Worm (Caenorhabditis elegans) whole organism, L3 larva: ENCODE data around the gene mdt-21.

Experiments
- elt-1 ChIP-seq: fragments of 150-350 bp; optimal IDR thresholded peaks from 2 replicates; lab custom pipeline; 2014; ENCODE audit warnings: missing biosample characterization, missing genetic modification characterization
- mdl-1 ChIP-seq: fragments of 150-350 bp; optimal IDR thresholded peaks from 2 replicates; lab custom pipeline; 2014; ENCODE audit warnings: missing biosample characterization, missing genetic modification characterization
- pha-4 ChIP-seq: fragments of 150-350 bp; optimal IDR thresholded peaks from 2 replicates; lab custom pipeline; 2014; ENCODE audit warnings: missing biosample characterization, missing genetic modification reagents, missing genetic modification characterization
- tbx-2 ChIP-seq: sonication (generic microtip); optimal IDR thresholded peaks from 2 replicates; lab custom pipeline; 2016; ENCODE audit warnings: mild to moderate bottlenecking, missing genetic modification characterization, missing compliant biosample characterization
- unc-62 ChIP-seq: fragments of 150-350 bp; sonication (generic microtip); optimal IDR thresholded peaks from 4 replicates; lab custom pipeline; 2014; ENCODE audit warnings: missing biosample characterization, missing genetic modification reagents, missing genetic modification characterization

DNA sequence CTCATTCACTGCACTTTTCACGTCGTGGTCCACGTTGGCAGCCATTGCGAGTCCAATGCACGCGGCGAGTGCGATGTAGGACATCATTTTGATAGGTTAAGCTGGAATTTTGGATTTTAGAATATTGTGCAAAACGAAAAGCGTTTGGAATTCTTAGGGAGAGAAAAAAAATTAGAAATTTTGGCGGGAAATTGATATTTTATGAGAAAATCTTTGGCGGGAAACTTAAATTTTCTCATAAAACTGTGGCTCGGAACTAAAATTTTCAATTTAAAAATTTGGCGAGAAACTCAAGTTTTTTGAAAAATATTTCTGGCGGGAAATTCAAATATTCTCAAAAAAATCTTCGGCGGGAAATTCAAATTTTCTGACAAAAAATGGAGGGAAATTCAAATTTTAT, 39.9 kb upstream of the mdt-21 start, which contains the start of gene sup-1:
- TF ChIP-seq tbx-2 (no peak), mdl-1 (tag; lab: Kevin White, UChicago) (no peak), elt-1 (no peak), pha-4 (tag; lab: Kevin White, UChicago) (no peak), unc-62 (GFP tag; lab: Kevin White, UChicago) (no peak)
